Fruit fly (Drosophila melanogaster) whole organism, adult: Measurements from ENCODE around the gene Kif19A.

Experiments used
- CG11617 ChIP-seq: fragments of 200-800 bp; sonication (Bioruptor generic); optimal IDR thresholded peaks from 2 replicates; lab custom pipeline; 2017; ENCODE audit warnings: mild to moderate bottlenecking, missing biosample characterization, missing genetic modification reagents, missing genetic modification characterization
- CG12768 ChIP-seq: fragments of 200-800 bp; sonication (Bioruptor generic); optimal IDR thresholded peaks from 2 replicates; lab custom pipeline; 2017; ENCODE audit warnings: missing biosample characterization, missing genetic modification characterization, mild to moderate bottlenecking, moderate library complexity, missing genetic modification reagents
- CG14711 ChIP-seq: fragments of 200-800 bp; sonication (Bioruptor generic); optimal IDR thresholded peaks from 2 replicates; lab custom pipeline; 2018; ENCODE audit warnings: missing biosample characterization, mild to moderate bottlenecking, missing genetic modification characterization, moderate library complexity
- CG1620 ChIP-seq: fragments of 200-800 bp; sonication (Bioruptor generic); optimal IDR thresholded peaks from 2 replicates; lab custom pipeline; 2016; ENCODE audit warnings: missing biosample characterization, missing genetic modification characterization
- CG7045 ChIP-seq: fragments of 200-800 bp; sonication (Bioruptor generic); optimal IDR thresholded peaks from 2 replicates; lab custom pipeline; 2017; ENCODE audit warnings: missing biosample characterization, mild to moderate bottlenecking, missing genetic modification characterization
- CG7101 ChIP-seq: fragments of 200-800 bp; sonication (Bioruptor generic); optimal IDR thresholded peaks from 2 replicates; lab custom pipeline; 2018; ENCODE audit warnings: missing biosample characterization, mild to moderate bottlenecking, missing genetic modification characterization, moderate library complexity
- Clk ChIP-seq: fragments of 200-800 bp; sonication (Bioruptor generic); optimal IDR thresholded peaks from 2 replicates; lab custom pipeline; 2017; ENCODE audit warnings: missing biosample characterization, missing genetic modification characterization
- Crg-1 ChIP-seq: fragments of 200-800 bp; sonication (Bioruptor generic); optimal IDR thresholded peaks from 2 replicates; lab custom pipeline; 2016; ENCODE audit warnings: missing biosample characterization, missing genetic modification characterization
- bab1 ChIP-seq: fragments of 200-800 bp; sonication (Bioruptor generic); optimal IDR thresholded peaks from 3 replicates; lab custom pipeline; 2019; ENCODE audit warnings: missing biosample characterization, mild to moderate bottlenecking, missing genetic modification characterization, moderate library complexity
- cnc ChIP-seq, 2 experiments: fragments of >200 bp; optimal IDR thresholded peaks; 2 replicates each; lab custom pipeline; 2017
- kay ChIP-seq: fragments of 200-800 bp; sonication (Bioruptor generic); peaks from one replicate; lab custom pipeline; 2016; ENCODE audit warnings: missing biosample characterization, missing genetic modification characterization, borderline replicate concordance
- ovo ChIP-seq: fragments of 200-800 bp; sonication (Bioruptor generic); optimal IDR thresholded peaks from 2 replicates; lab custom pipeline; 2016; ENCODE audit warnings: missing biosample characterization, missing genetic modification characterization
- tj ChIP-seq: fragments of 200-800 bp; sonication (Bioruptor generic); optimal IDR thresholded peaks from 3 replicates; lab custom pipeline; 2017; ENCODE audit warnings: missing biosample characterization, mild to moderate bottlenecking, missing genetic modification characterization, moderate library complexity
- toe ChIP-seq: fragments of 200-800 bp; sonication (Bioruptor generic); optimal IDR thresholded peaks from 2 replicates; lab custom pipeline; 2016; ENCODE audit warnings: missing biosample characterization, missing genetic modification characterization

DNA sequence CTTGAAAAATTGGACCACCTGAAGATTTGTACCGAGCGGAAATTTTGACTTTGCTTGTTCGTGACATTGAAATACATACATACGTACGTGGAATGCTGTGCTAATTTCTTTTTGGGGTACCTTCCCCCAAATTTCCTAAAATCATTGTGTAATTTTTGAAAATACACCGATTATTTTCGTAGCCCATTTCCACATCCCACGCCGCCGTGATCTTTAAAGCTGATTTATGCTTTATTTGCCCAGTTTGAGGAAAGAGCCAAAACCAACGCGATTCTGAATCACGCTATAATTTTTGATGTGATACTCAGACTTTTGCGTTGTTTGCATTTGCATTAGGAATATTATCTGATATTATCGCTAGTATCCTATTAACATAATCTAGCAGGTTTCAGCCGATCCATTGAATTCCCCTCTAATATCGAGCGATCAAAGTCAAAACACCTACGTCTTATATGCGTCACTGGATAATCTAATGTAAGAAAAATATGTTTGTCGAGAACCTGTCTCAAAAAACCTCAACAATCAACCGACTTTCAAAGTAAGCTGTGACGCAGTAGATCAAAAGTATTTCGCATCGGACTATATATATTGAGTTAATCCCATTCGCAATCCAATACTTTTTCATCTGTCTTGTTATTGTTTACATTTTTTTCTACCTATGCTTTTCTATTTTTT lies 55.2 kb downstream of the Kif19A start:
- no peak for TF ChIP-seq toe
- no peak for TF ChIP-seq Clk (GFP tag; lab: Kevin White, UChicago)
- TF ChIP-seq CG7045, result no peak
- no peak for TF ChIP-seq CG1620 (GFP tag; lab: Kevin White, UChicago)
- no peak for TF ChIP-seq bab1 (GFP tag; lab: Kevin White, UChicago)
- no peak for TF ChIP-seq kay (GFP tag; lab: Kevin White, UChicago)
- no peak for TF ChIP-seq Crg-1 (GFP tag; lab: Kevin White, UChicago)
- TF ChIP-seq CG14711 (tag; lab: Kevin White, UChicago), result no peak
- TF ChIP-seq CG7101 (tag; lab: Kevin White, UChicago), result no peak
- TF ChIP-seq CG11617, result no peak
- TF ChIP-seq CG12768, result no peak
- no peak for TF ChIP-seq ovo (GFP tag; lab: Kevin White, UChicago)
- TF ChIP-seq tj (GFP tag; lab: Kevin White, UChicago), result no peak
- TF ChIP-seq cnc (optimal IDR thresholded peaks at IDR 0.05; lab: Kevin White, UChicago), result no peak
